Worm (Caenorhabditis elegans) whole organism, L4 larva: ENCODE measurements around the gene prx-2.

Experiments used
- D1046.2 ChIP-seq: fragments of 200-800 bp; sonication (Bioruptor generic); IDR thresholded peaks from 2 replicates; pipeline ENCODE4 v1.3.6; 2022; ENCODE audit warnings: missing genetic modification characterization, missing compliant biosample characterization
- T26A8.4 ChIP-seq: fragments of 200-800 bp; sonication (Bioruptor generic); IDR thresholded peaks from 2 replicates; pipeline ENCODE4 v1.3.6; 2022; ENCODE audit warnings: missing genetic modification characterization, missing compliant biosample characterization
- Y105C5A.15 ChIP-seq: fragments of 200-800 bp; sonication (Bioruptor generic); IDR thresholded peaks from 2 replicates; pipeline ENCODE4 v1.3.6; 2022; ENCODE audit warnings: missing genetic modification characterization, missing compliant biosample characterization
- Y48G9A.11 ChIP-seq: fragments of 200-800 bp; sonication (Bioruptor generic); IDR thresholded peaks from 2 replicates; pipeline ENCODE4 v1.3.6; 2022; ENCODE audit warnings: missing genetic modification reagents, missing genetic modification characterization, missing compliant biosample characterization
- ZK546.5 ChIP-seq, 2 experiments: sonication (generic microtip); optimal IDR thresholded peaks; 2 replicates each; lab custom pipeline; 2017; ENCODE audit warnings: missing biosample characterization in 2 of 2, missing genetic modification characterization in 2 of 2
- aha-1 ChIP-seq: fragments of 150-350 bp; peaks from one replicate; lab custom pipeline; 2014; ENCODE audit warnings: missing biosample characterization, missing genetic modification characterization
- ama-1 ChIP-seq: fragments of 150-350 bp; optimal IDR thresholded peaks from 2 replicates; lab custom pipeline; 2014; ENCODE audit warnings: inconsistent platforms, mixed read lengths
- arid-1 ChIP-seq: fragments of 200-800 bp; sonication (Bioruptor generic); conservative IDR thresholded peaks from 2 replicates; pipeline ENCODE4 v1.3.6; 2022; ENCODE audit warnings: missing genetic modification reagents, missing genetic modification characterization, missing compliant biosample characterization
- ceh-28 ChIP-seq: fragments of 150-350 bp; optimal IDR thresholded peaks from 2 replicates; lab custom pipeline; 2014; ENCODE audit warnings: missing biosample characterization, missing genetic modification reagents, missing genetic modification characterization
- cey-2 ChIP-seq: sonication (generic microtip); optimal IDR thresholded peaks from 3 replicates; lab custom pipeline; 2017; ENCODE audit warnings: missing genetic modification characterization, mild to moderate bottlenecking, missing compliant biosample characterization, antibody characterized with exemption, borderline replicate concordance; ENCODE audit not compliant: insufficient read depth
- ctbp-1 ChIP-seq: fragments of 200-800 bp; sonication (Bioruptor generic); IDR thresholded peaks from 2 replicates; pipeline ENCODE4 v1.3.6; 2022; ENCODE audit warnings: missing genetic modification reagents, missing genetic modification characterization, missing compliant biosample characterization
- daf-12 ChIP-seq: fragments of 150-350 bp; optimal IDR thresholded peaks from 2 replicates; lab custom pipeline; 2014; ENCODE audit warnings: missing biosample characterization, missing genetic modification reagents, missing genetic modification characterization
- daf-16 ChIP-seq, 3 experiments: sonication (generic microtip); optimal IDR thresholded peaks; 2 replicates each; lab custom pipeline; 2016 to 2017; ENCODE audit warnings: missing genetic modification characterization in 3 of 3, missing genetic modification reagents in 3 of 3, mild to moderate bottlenecking in 2 of 3, missing compliant biosample characterization in 2 of 3, missing biosample characterization in 1 of 3, moderate library complexity in 1 of 3
- daf-19 ChIP-seq: fragments of 200-800 bp; sonication (Bioruptor generic); conservative IDR thresholded peaks from 2 replicates; pipeline ENCODE4 v1.3.6; 2022; ENCODE audit warnings: missing genetic modification characterization, missing compliant biosample characterization
- daf-8 ChIP-seq: fragments of 200-800 bp; sonication (Bioruptor generic); IDR thresholded peaks from 2 replicates; pipeline ENCODE4 v1.3.6; 2022; ENCODE audit warnings: missing genetic modification characterization, missing compliant biosample characterization
- dmd-6 ChIP-seq: fragments of 200-800 bp; sonication (Bioruptor generic); IDR thresholded peaks from 2 replicates; pipeline ENCODE4 v1.3.6; 2022; ENCODE audit warnings: missing genetic modification reagents, missing genetic modification characterization, missing compliant biosample characterization
- dmd-8 ChIP-seq: fragments of 200-800 bp; sonication (Bioruptor generic); IDR thresholded peaks from 2 replicates; pipeline ENCODE4 v1.3.6; 2022; ENCODE audit warnings: missing genetic modification characterization, missing compliant biosample characterization
- duxl-1 ChIP-seq: sonication (generic microtip); optimal IDR thresholded peaks from 2 replicates; lab custom pipeline; 2016; ENCODE audit warnings: mild to moderate bottlenecking, missing genetic modification characterization, moderate library complexity, missing compliant biosample characterization; ENCODE audit not compliant: poor library complexity
- dve-1 ChIP-seq: sonication (generic microtip); optimal IDR thresholded peaks from 2 replicates; lab custom pipeline; 2017; ENCODE audit warnings: antibody characterized with exemption, mild to moderate bottlenecking, missing genetic modification characterization, missing compliant biosample characterization; ENCODE audit not compliant: insufficient read depth
- hif-1 ChIP-seq, 2 experiments: sonication (generic microtip); optimal IDR thresholded peaks; 2 replicates each; lab custom pipeline; 2016 to 2017; ENCODE audit warnings: missing compliant biosample characterization in 2 of 2, missing genetic modification characterization in 2 of 2, missing genetic modification reagents in 2 of 2, missing genotype in 2 of 2, mild to moderate bottlenecking in 1 of 2
- hlh-11 ChIP-seq: fragments of 200-800 bp; sonication (Bioruptor generic); optimal IDR thresholded peaks from 2 replicates; lab custom pipeline; 2018; ENCODE audit warnings: mild to moderate bottlenecking, missing genetic modification characterization, missing compliant biosample characterization
- hlh-30 ChIP-seq: sonication (generic microtip); optimal IDR thresholded peaks from 2 replicates; lab custom pipeline; 2017; ENCODE audit warnings: antibody characterized with exemption, mild to moderate bottlenecking, missing genetic modification characterization, missing compliant biosample characterization; ENCODE audit not compliant: insufficient read depth
- lin-13 ChIP-seq: fragments of 150-350 bp; optimal IDR thresholded peaks from 2 replicates; lab custom pipeline; 2014; ENCODE audit warnings: missing biosample characterization, missing genetic modification reagents, missing genetic modification characterization
- lin-39 ChIP-seq: fragments of 150-350 bp; optimal IDR thresholded peaks from 2 replicates; lab custom pipeline; 2014; ENCODE audit warnings: missing biosample characterization, missing genetic modification reagents, missing genetic modification characterization
- lsy-2 ChIP-seq, 2 experiments: fragments of 150-350 bp in 1 of 2; sonication (generic microtip) in 1 of 2; optimal IDR thresholded peaks; 2 replicates each; lab custom pipeline; 2014 to 2017; ENCODE audit warnings: missing biosample characterization in 2 of 2, missing genetic modification characterization in 2 of 2
- mxl-2 ChIP-seq: fragments of 200-800 bp; sonication (Bioruptor generic); conservative IDR thresholded peaks from 2 replicates; pipeline ENCODE4 v1.3.6; 2022; ENCODE audit warnings: missing genetic modification reagents, missing genetic modification characterization, missing compliant biosample characterization
- mxl-3 ChIP-seq: fragments of 200-800 bp; sonication (Bioruptor generic); optimal IDR thresholded peaks from 2 replicates; lab custom pipeline; 2018; ENCODE audit warnings: mild to moderate bottlenecking, missing genetic modification characterization, missing compliant biosample characterization
- nhr-11 ChIP-seq: fragments of 150-350 bp; optimal IDR thresholded peaks from 2 replicates; lab custom pipeline; 2014; ENCODE audit warnings: missing biosample characterization, missing genetic modification characterization
- nhr-111 ChIP-seq: fragments of 200-800 bp; sonication (Bioruptor generic); optimal IDR thresholded peaks from 2 replicates; lab custom pipeline; 2018; ENCODE audit warnings: mild to moderate bottlenecking, missing genetic modification characterization, missing compliant biosample characterization
- nhr-237 ChIP-seq: sonication (generic microtip); optimal IDR thresholded peaks from 2 replicates; lab custom pipeline; 2017; ENCODE audit warnings: missing biosample characterization, missing genetic modification characterization
- nhr-28 ChIP-seq: fragments of 150-350 bp; optimal IDR thresholded peaks from 2 replicates; lab custom pipeline; 2014; ENCODE audit warnings: missing biosample characterization, missing genetic modification characterization
- nhr-48 ChIP-seq: sonication (generic microtip); optimal IDR thresholded peaks from 2 replicates; lab custom pipeline; 2016; ENCODE audit warnings: mild to moderate bottlenecking, missing genetic modification characterization, missing compliant biosample characterization
- set-16 ChIP-seq: fragments of 200-800 bp; sonication (Bioruptor generic); IDR thresholded peaks from 2 replicates; pipeline ENCODE4 v1.3.6; 2022; ENCODE audit warnings: missing genetic modification reagents, missing genetic modification characterization, missing compliant biosample characterization
- snpc-1.2 ChIP-seq: fragments of 200-800 bp; sonication (Bioruptor generic); IDR thresholded peaks from 2 replicates; pipeline ENCODE4 v1.3.6; 2022; ENCODE audit warnings: missing genetic modification reagents, missing genetic modification characterization, missing compliant biosample characterization
- spr-3 ChIP-seq: fragments of 200-800 bp; sonication (Bioruptor generic); optimal IDR thresholded peaks from 2 replicates; lab custom pipeline; 2018; ENCODE audit warnings: mild to moderate bottlenecking, missing genetic modification characterization, missing compliant biosample characterization
- tra-1 ChIP-seq: fragments of 200-800 bp; sonication (Bioruptor generic); IDR thresholded peaks from 2 replicates; pipeline ENCODE4 v1.3.6; 2022; ENCODE audit warnings: missing genetic modification reagents, missing genetic modification characterization, missing compliant biosample characterization
- unc-62 ChIP-seq, 3 experiments: fragments of 150-350 bp in 1 of 3; sonication (generic microtip); optimal IDR thresholded peaks in 2 of 3; peaks in 1 of 3; 1 replicate in 1 of 3; 2 replicates in 2 of 3; lab custom pipeline; 2014 to 2017; ENCODE audit warnings: missing biosample characterization in 3 of 3, missing genetic modification characterization in 3 of 3, missing genetic modification reagents in 3 of 3, missing genotype in 1 of 3

prx-2 gene

ce11 chrIV:11641802-11642201, 2.1 kb upstream of the prx-2 start, which contains the start of gene ZK809.1:
TSS of gene ZK809.1 (plus strand) at chrIV:11642102.
- TF ChIP-seq set-16, result no peak
- TF ChIP-seq, all 104 proteins: peak for 0

- TF ChIP-seq ctbp-1 (GFP tag; lab: Robert Waterston, UW) (0 out of 2 replicates have a peak, but pooled peaks have one; percentile 24), nhr-11 (tag; lab: Kevin White, UChicago) (no peak), daf-19 (no peak), daf-16 (GFP tag; optimal IDR thresholded peaks at IDR 0.05; lab: Kevin White, UChicago) (peak in 1 of 2 experiments; percentile 33), daf-16 (tag; optimal IDR thresholded peaks at IDR 0.05; lab: Kevin White, UChicago) (no peak), dve-1 (no peak), dmd-6 (no peak), snpc-1.2 (GFP tag; lab: Robert Waterston, UW) (no peak), lin-39 (tag; lab: Kevin White, UChicago) (no peak), tra-1 (GFP tag; lab: Robert Waterston, UW) (0 out of 2 replicates have a peak, but pooled peaks have one; percentile 37), spr-3 (GFP tag; lab: Kevin White, UChicago) (no peak), aha-1 (tag; lab: Kevin White, UChicago) (no peak), ama-1 (lab: Kevin White, UChicago) (peak; percentile 0), cey-2 (tag; lab: Kevin White, UChicago) (no peak), unc-62 (GFP tag; optimal IDR thresholded peaks at IDR 0.05 in 1 of 2; lab: Kevin White, UChicago) (peak in 1 of 2 experiments; percentile 53), unc-62 (tag; optimal IDR thresholded peaks at IDR 0.05; lab: Kevin White, UChicago) (no peak), hif-1 (tag; optimal IDR thresholded peaks at IDR 0.05; lab: Kevin White, UChicago) (no peak), duxl-1 (tag; lab: Kevin White, UChicago) (no peak), T26A8.4 (no peak), mxl-2 (GFP tag; lab: Robert Waterston, UW) (no peak), nhr-48 (tag; lab: Kevin White, UChicago) (no peak), lsy-2 (tag; optimal IDR thresholded peaks at IDR 0.05; lab: Kevin White, UChicago) (peak in 1 of 2 experiments; percentile 53), hlh-30 (tag; lab: Kevin White, UChicago) (no peak), ceh-28 (tag; lab: Kevin White, UChicago) (no peak)
Measured at ce11 chrIV:11644705-11645104, 776 bp downstream of the prx-2 start.

ce11 chrIV:11645354-11645753, 1.4 kb downstream of the prx-2 start:
- TF ChIP-seq unc-62 (GFP tag; optimal IDR thresholded peaks at IDR 0.05 in 1 of 2; lab: Kevin White, UChicago) (peak in 1 of 2 experiments; percentile 92), unc-62 (tag; optimal IDR thresholded peaks at IDR 0.05; lab: Kevin White, UChicago) (no peak), mxl-2 (GFP tag; lab: Robert Waterston, UW) (no peak), daf-8 (GFP tag; lab: Robert Waterston, UW) (no peak), nhr-28 (tag; lab: Kevin White, UChicago) (peak; percentile 2), aha-1 (tag; lab: Kevin White, UChicago) (no peak), dve-1 (peak; percentile 39), arid-1 (GFP tag; lab: Robert Waterston, UW) (no peak), Y48G9A.11 (GFP tag; lab: Robert Waterston, UW) (no peak), cey-2 (tag; lab: Kevin White, UChicago) (no peak), duxl-1 (tag; lab: Kevin White, UChicago) (no peak), nhr-237 (tag; lab: Kevin White, UChicago) (no peak), daf-16 (GFP tag; optimal IDR thresholded peaks at IDR 0.05; lab: Kevin White, UChicago) (no peak), daf-16 (tag; optimal IDR thresholded peaks at IDR 0.05; lab: Kevin White, UChicago) (peak; percentile 86), nhr-111 (GFP tag; lab: Kevin White, UChicago) (no peak), Y105C5A.15 (GFP tag; lab: Robert Waterston, UW) (no peak), ZK546.5 (tag; optimal IDR thresholded peaks at IDR 0.05; lab: Kevin White, UChicago) (no peak), ceh-28 (tag; lab: Kevin White, UChicago) (no peak)

- TF ChIP-seq spr-3 (GFP tag; lab: Kevin White, UChicago), result no peak
- peak; percentile 9 for TF ChIP-seq hlh-11
- TF ChIP-seq dmd-8 (GFP tag; lab: Robert Waterston, UW), result no peak
- TF ChIP-seq dve-1, result peak; percentile 48
- TF ChIP-seq lsy-2 (tag; optimal IDR thresholded peaks at IDR 0.05; lab: Kevin White, UChicago), result no peak
- TF ChIP-seq lin-13, result no peak
- peak in 1 of 2 experiments; percentile 77 for TF ChIP-seq daf-16 (GFP tag; optimal IDR thresholded peaks at IDR 0.05; lab: Kevin White, UChicago)
- TF ChIP-seq daf-16 (tag; optimal IDR thresholded peaks at IDR 0.05; lab: Kevin White, UChicago), result peak; percentile 74
- TF ChIP-seq mxl-3 (GFP tag; lab: Kevin White, UChicago), result no peak
- TF ChIP-seq daf-12 (tag; lab: Kevin White, UChicago), result no peak
- TF ChIP-seq D1046.2 (GFP tag; lab: Robert Waterston, UW), result no peak
Measured at ce11 chrIV:11646908-11647307, 3.0 kb downstream of the prx-2 start.
